Fruit fly (Drosophila melanogaster) whole organism, embryonic: Measurements from ENCODE around the gene LPCAT.
A peak's percentile ranks its signal among the peaks of the same experiment; 100 is the strongest.

Experiments used
- Blimp-1 ChIP-seq: fragments of 200-800 bp; sonication (Bioruptor generic); optimal IDR thresholded peaks from 3 replicates; lab custom pipeline; 2018; ENCODE audit warnings: missing biosample characterization, missing genetic modification characterization, mild to moderate bottlenecking, moderate library complexity, missing genetic modification reagents
- CG10147 ChIP-seq: fragments of 200-800 bp; sonication (Bioruptor generic); optimal IDR thresholded peaks from 2 replicates; lab custom pipeline; 2019; ENCODE audit warnings: missing biosample characterization, mild to moderate bottlenecking, missing genetic modification characterization, moderate library complexity
- CG11398 ChIP-seq: fragments of 200-800 bp; sonication (Bioruptor generic); optimal IDR thresholded peaks from 2 replicates; lab custom pipeline; 2016; ENCODE audit warnings: missing biosample characterization, missing genetic modification characterization
- CG11504 ChIP-seq: fragments of 200-800 bp; sonication (Bioruptor generic); optimal IDR thresholded peaks from 3 replicates; lab custom pipeline; 2019; ENCODE audit warnings: missing biosample characterization, mild to moderate bottlenecking, missing genetic modification characterization, moderate library complexity
- CG12391 ChIP-seq: fragments of 200-800 bp; sonication (Bioruptor generic); optimal IDR thresholded peaks from 3 replicates; lab custom pipeline; 2018; ENCODE audit warnings: missing biosample characterization, mild to moderate bottlenecking, missing genetic modification characterization, moderate library complexity
- CG14860 ChIP-seq: fragments of 200-800 bp; sonication (Bioruptor generic); IDR thresholded peaks from 3 replicates; pipeline ENCODE4 v1.3.6; 2022; ENCODE audit warnings: missing biosample characterization, missing genetic modification characterization; ENCODE audit not compliant: partially characterized antibody
- CG15269 ChIP-seq: fragments of 200-800 bp; sonication (Bioruptor generic); optimal IDR thresholded peaks from 2 replicates; lab custom pipeline; 2018; ENCODE audit warnings: missing biosample characterization, mild to moderate bottlenecking, missing genetic modification characterization, moderate library complexity
- CG1832 ChIP-seq: fragments of 200-800 bp; sonication (Bioruptor generic); optimal IDR thresholded peaks from 2 replicates; lab custom pipeline; 2017; ENCODE audit warnings: missing biosample characterization, mild to moderate bottlenecking, missing genetic modification characterization, inconsistent platforms
- CG2678 ChIP-seq: fragments of 200-800 bp; sonication (Bioruptor generic); optimal IDR thresholded peaks from 3 replicates; lab custom pipeline; 2019; ENCODE audit warnings: missing biosample characterization, mild to moderate bottlenecking, missing genetic modification characterization, moderate library complexity
- CG3065 ChIP-seq: fragments of 200-800 bp; sonication (Bioruptor generic); optimal IDR thresholded peaks from 2 replicates; lab custom pipeline; 2016; ENCODE audit warnings: missing biosample characterization, missing genetic modification characterization
- CG5953 ChIP-seq: fragments of 200-800 bp; sonication (Bioruptor generic); IDR thresholded peaks from 2 replicates; pipeline ENCODE4 v1.3.6; 2022; ENCODE audit warnings: missing biosample characterization, missing genetic modification characterization
- CG6254 ChIP-seq: fragments of 200-800 bp; sonication (Bioruptor generic); optimal IDR thresholded peaks from 3 replicates; lab custom pipeline; 2017; ENCODE audit warnings: mild to moderate bottlenecking, missing biosample characterization, missing genetic modification reagents, missing genetic modification characterization
- CG6272 ChIP-seq: fragments of 200-800 bp; sonication (Bioruptor generic); IDR thresholded peaks from 2 replicates; pipeline ENCODE4 v1.3.6; 2022; ENCODE audit warnings: missing biosample characterization, missing genetic modification characterization
- CG6813 ChIP-seq: fragments of 200-800 bp; sonication (Bioruptor generic); optimal IDR thresholded peaks from 2 replicates; lab custom pipeline; 2017; ENCODE audit warnings: missing biosample characterization, missing genetic modification characterization, mild to moderate bottlenecking, moderate library complexity, missing genetic modification reagents
- CG7556 ChIP-seq: fragments of 200-800 bp; sonication (Bioruptor generic); optimal IDR thresholded peaks from 2 replicates; lab custom pipeline; 2017; ENCODE audit warnings: missing biosample characterization, mild to moderate bottlenecking, missing genetic modification characterization
- CG7745 ChIP-seq: fragments of 200-800 bp; sonication (Bioruptor generic); optimal IDR thresholded peaks from 2 replicates; lab custom pipeline; 2018; ENCODE audit warnings: missing biosample characterization, mild to moderate bottlenecking, missing genetic modification characterization, moderate library complexity
- CG8478 ChIP-seq: fragments of >200 bp; optimal IDR thresholded peaks from 2 replicates; lab custom pipeline; 2018
- CG9215 ChIP-seq: fragments of 200-800 bp; sonication (Bioruptor generic); IDR thresholded peaks from 2 replicates; pipeline ENCODE4 v1.3.6; 2022; ENCODE audit warnings: missing biosample characterization, missing genetic modification characterization
- CTCF ChIP-seq: fragments of 200-800 bp; sonication (Bioruptor generic); optimal IDR thresholded peaks from 2 replicates; lab custom pipeline; 2017; ENCODE audit warnings: missing biosample characterization, mild to moderate bottlenecking, missing genetic modification characterization, moderate library complexity
- Dbx ChIP-seq: fragments of 200-800 bp; sonication (Bioruptor generic); IDR thresholded peaks from 3 replicates; pipeline ENCODE4 v1.3.6; 2022; ENCODE audit warnings: missing biosample characterization, missing genetic modification characterization
- Eip74EF ChIP-seq, 2 experiments: fragments of 200-800 bp in 1 of 2; fragments of >200 bp in 1 of 2; sonication (Bioruptor generic) in 1 of 2; optimal IDR thresholded peaks; 2 replicates each; lab custom pipeline; 2017 to 2019; ENCODE audit warnings: missing biosample characterization in 2 of 2, missing genetic modification characterization in 2 of 2, mild to moderate bottlenecking in 1 of 2, moderate library complexity in 1 of 2
- Fer1 ChIP-seq: fragments of 200-800 bp; sonication (Bioruptor generic); optimal IDR thresholded peaks from 2 replicates; lab custom pipeline; 2017; ENCODE audit warnings: missing biosample characterization, mild to moderate bottlenecking, missing genetic modification characterization
- GATAe ChIP-seq: fragments of 200-800 bp; sonication (Bioruptor generic); conservative IDR thresholded peaks from 2 replicates; pipeline ENCODE4 v1.3.6; 2022; ENCODE audit warnings: missing biosample characterization, missing genetic modification characterization
- H2.0 ChIP-seq: fragments of 200-800 bp; sonication (Bioruptor generic); IDR thresholded peaks from 2 replicates; pipeline ENCODE4 v1.3.6; 2022; ENCODE audit warnings: missing biosample characterization, missing genetic modification characterization
- HmgZ ChIP-seq: fragments of 200-800 bp; sonication (Bioruptor generic); optimal IDR thresholded peaks from 2 replicates; lab custom pipeline; 2018; ENCODE audit warnings: missing biosample characterization, mild to moderate bottlenecking, missing genetic modification characterization
- Hmr ChIP-seq: fragments of 200-800 bp; sonication (Bioruptor generic); optimal IDR thresholded peaks from 3 replicates; lab custom pipeline; 2017; ENCODE audit warnings: mild to moderate bottlenecking, missing biosample characterization, missing genetic modification reagents, missing genetic modification characterization
- Hr51 ChIP-seq, 2 experiments: fragments of 200-800 bp; sonication (Bioruptor generic); optimal IDR thresholded peaks; 2 replicates in 1 of 2; 3 replicates in 1 of 2; lab custom pipeline; 2016 to 2018; ENCODE audit warnings: missing biosample characterization in 2 of 2, missing genetic modification characterization in 2 of 2, mild to moderate bottlenecking in 1 of 2, moderate library complexity in 1 of 2
- MBD-R2 ChIP-seq: fragments of 200-800 bp; sonication (Bioruptor generic); IDR thresholded peaks from 2 replicates; pipeline ENCODE4 v1.3.6; 2022; ENCODE audit warnings: missing biosample characterization, missing genetic modification characterization
- Meics ChIP-seq: fragments of 200-800 bp; sonication (Bioruptor generic); optimal IDR thresholded peaks from 2 replicates; lab custom pipeline; 2017; ENCODE audit warnings: missing biosample characterization, mild to moderate bottlenecking, missing genetic modification characterization
- Nf-YB ChIP-seq: fragments of 200-800 bp; sonication (Bioruptor generic); optimal IDR thresholded peaks from 3 replicates; lab custom pipeline; 2019; ENCODE audit warnings: missing biosample characterization, mild to moderate bottlenecking, missing genetic modification characterization, moderate library complexity
- Nf-YC ChIP-seq: fragments of 200-800 bp; optimal IDR thresholded peaks from 3 replicates; lab custom pipeline; 2019; ENCODE audit warnings: missing biosample characterization, mild to moderate bottlenecking, missing genetic modification characterization, moderate library complexity
- Oli ChIP-seq: fragments of 200-800 bp; sonication (Bioruptor generic); optimal IDR thresholded peaks from 2 replicates; lab custom pipeline; 2018; ENCODE audit warnings: missing biosample characterization, mild to moderate bottlenecking, missing genetic modification characterization, moderate library complexity
- Sin3A ChIP-seq: fragments of >200 bp; optimal IDR thresholded peaks from 2 replicates; lab custom pipeline; 2018
- Sry-δ ChIP-seq: fragments of 200-800 bp; sonication (Bioruptor generic); optimal IDR thresholded peaks from 2 replicates; lab custom pipeline; 2016; ENCODE audit warnings: missing biosample characterization, missing genetic modification characterization
- Trl ChIP-seq, 3 experiments: fragments of >200 bp in 2 of 3; fragments of 200-800 bp in 1 of 3; sonication (Bioruptor generic) in 1 of 3; optimal IDR thresholded peaks; 2 replicates in 1 of 3; 3 replicates in 2 of 3; lab custom pipeline; 2016 to 2017; ENCODE audit warnings: missing biosample characterization in 1 of 3, missing genetic modification characterization in 1 of 3
- corto ChIP-seq: fragments of 200-800 bp; sonication (Bioruptor generic); optimal IDR thresholded peaks from 2 replicates; lab custom pipeline; 2016; ENCODE audit warnings: missing biosample characterization, mild to moderate bottlenecking, missing genetic modification characterization, moderate library complexity
- esg ChIP-seq: fragments of 200-800 bp; sonication (Bioruptor generic); conservative IDR thresholded peaks from 2 replicates; pipeline ENCODE4 v1.3.6; 2022; ENCODE audit warnings: missing biosample characterization, missing genetic modification characterization
- ewg ChIP-seq: fragments of 200-800 bp; sonication (Bioruptor generic); optimal IDR thresholded peaks from 3 replicates; lab custom pipeline; 2017; ENCODE audit warnings: mild to moderate bottlenecking, missing biosample characterization, missing genetic modification reagents, missing genetic modification characterization
- ham ChIP-seq: fragments of 200-800 bp; sonication (Bioruptor generic); IDR thresholded peaks from 2 replicates; pipeline ENCODE4 v1.3.6; 2022; ENCODE audit warnings: missing biosample characterization, missing genetic modification characterization
- jing ChIP-seq: fragments of 200-800 bp; sonication (Bioruptor generic); optimal IDR thresholded peaks from 2 replicates; lab custom pipeline; 2018; ENCODE audit warnings: missing biosample characterization, mild to moderate bottlenecking, missing genetic modification characterization
- nerfin-1 ChIP-seq: fragments of 200-800 bp; sonication (Bioruptor generic); optimal IDR thresholded peaks from 3 replicates; lab custom pipeline; 2019; ENCODE audit warnings: missing biosample characterization, mild to moderate bottlenecking, missing genetic modification characterization, moderate library complexity
- nmo ChIP-seq: fragments of 200-800 bp; sonication (Bioruptor generic); optimal IDR thresholded peaks from 2 replicates; lab custom pipeline; 2018; ENCODE audit warnings: missing biosample characterization, mild to moderate bottlenecking, missing genetic modification characterization, moderate library complexity
- nom ChIP-seq: fragments of 200-800 bp; sonication (Bioruptor generic); optimal IDR thresholded peaks from 2 replicates; lab custom pipeline; 2017; ENCODE audit warnings: missing biosample characterization, missing genetic modification characterization, mild to moderate bottlenecking, moderate library complexity, missing genetic modification reagents
- onecut ChIP-seq: fragments of 200-800 bp; sonication (Bioruptor generic); IDR thresholded peaks from 2 replicates; pipeline ENCODE4 v1.3.6; 2022; ENCODE audit warnings: missing biosample characterization, missing genetic modification characterization
- row ChIP-seq: fragments of 200-800 bp; sonication (Bioruptor generic); IDR thresholded peaks from 3 replicates; pipeline ENCODE4 v1.3.6; 2022; ENCODE audit warnings: missing biosample characterization, missing genetic modification characterization
- sens ChIP-seq: fragments of 200-800 bp; sonication (Bioruptor generic); peaks from one replicate; lab custom pipeline; 2016; ENCODE audit warnings: missing biosample characterization, missing genetic modification characterization
- tna ChIP-seq: fragments of 200-800 bp; sonication (Bioruptor generic); IDR thresholded peaks from 2 replicates; pipeline ENCODE4 v1.3.6; 2022; ENCODE audit warnings: missing biosample characterization, missing genetic modification characterization; ENCODE audit not compliant: partially characterized antibody
- vnd ChIP-seq: fragments of 200-800 bp; sonication (Bioruptor generic); IDR thresholded peaks from 3 replicates; pipeline ENCODE4 v1.3.6; 2022; ENCODE audit warnings: missing biosample characterization, missing genetic modification characterization; ENCODE audit not compliant: partially characterized antibody
- zen2 ChIP-seq: fragments of 200-800 bp; sonication (Bioruptor generic); IDR thresholded peaks from 3 replicates; pipeline ENCODE4 v1.3.6; 2022; ENCODE audit warnings: missing biosample characterization, missing genetic modification characterization; ENCODE audit not compliant: partially characterized antibody

The LPCAT gene

DNA sequence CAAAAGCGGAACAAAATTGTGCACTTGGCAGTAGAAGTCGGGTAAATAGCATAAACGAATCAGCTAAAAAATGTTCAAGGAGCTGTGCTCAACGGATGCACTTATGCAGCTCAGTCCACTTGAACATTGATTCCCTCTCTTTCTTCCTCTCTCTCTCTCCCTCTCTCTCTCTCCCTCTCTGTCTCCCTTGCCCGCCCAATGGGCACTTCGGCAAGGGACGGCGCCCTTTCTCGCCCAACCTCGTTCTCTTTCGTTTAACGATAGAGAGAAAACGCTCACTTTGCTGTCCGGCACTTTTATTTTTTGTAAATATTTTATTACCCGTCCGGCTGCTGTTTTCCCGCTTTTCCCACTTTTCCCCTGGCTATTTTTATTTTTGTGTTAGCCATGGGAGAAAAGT, 35.3 kb downstream of the LPCAT start (continued):
- no peak for TF ChIP-seq CG7745 (tag; lab: Kevin White, UChicago)
- 0 out of 3 replicates have a peak, but pooled peaks have one; percentile 1 for TF ChIP-seq row (GFP tag; lab: Robert Waterston, UW)
- TF ChIP-seq Dbx (GFP tag; lab: Robert Waterston, UW), result no peak
- no peak for TF ChIP-seq vnd (GFP tag; lab: Robert Waterston, UW)
- no peak for TF ChIP-seq CG6254 (GFP tag; lab: Kevin White, UChicago)
- TF ChIP-seq Nf-YC (tag; lab: Kevin White, UChicago), result peak; percentile 63
- TF ChIP-seq CG6272, result no peak
- no peak for TF ChIP-seq CG3065
- no peak for TF ChIP-seq CG9215
- no peak for TF ChIP-seq H2.0
- no peak for TF ChIP-seq CG5953 (GFP tag; lab: Robert Waterston, UW)
- no peak for TF ChIP-seq jing (GFP tag; lab: Kevin White, UChicago)
- TF ChIP-seq corto (GFP tag; lab: Kevin White, UChicago), result no peak
- TF ChIP-seq HmgZ (tag; lab: Kevin White, UChicago), result no peak
- TF ChIP-seq Trl (optimal IDR thresholded peaks at IDR 0.05; lab: Kevin White, UChicago), result peak in 1 of 2 experiments; percentile 8
- TF ChIP-seq Trl (GFP tag; optimal IDR thresholded peaks at IDR 0.05; lab: Kevin White, UChicago), result no peak
- TF ChIP-seq esg (GFP tag; lab: Robert Waterston, UW), result no peak
- TF ChIP-seq Fer1, result no peak
- no peak for TF ChIP-seq Blimp-1 (GFP tag; lab: Kevin White, UChicago)
- TF ChIP-seq tna, result no peak
- no peak for TF ChIP-seq Oli
- peak; percentile 69 for TF ChIP-seq Nf-YB (GFP tag; lab: Kevin White, UChicago)
- TF ChIP-seq CG1832, result peak; percentile 48

DNA sequence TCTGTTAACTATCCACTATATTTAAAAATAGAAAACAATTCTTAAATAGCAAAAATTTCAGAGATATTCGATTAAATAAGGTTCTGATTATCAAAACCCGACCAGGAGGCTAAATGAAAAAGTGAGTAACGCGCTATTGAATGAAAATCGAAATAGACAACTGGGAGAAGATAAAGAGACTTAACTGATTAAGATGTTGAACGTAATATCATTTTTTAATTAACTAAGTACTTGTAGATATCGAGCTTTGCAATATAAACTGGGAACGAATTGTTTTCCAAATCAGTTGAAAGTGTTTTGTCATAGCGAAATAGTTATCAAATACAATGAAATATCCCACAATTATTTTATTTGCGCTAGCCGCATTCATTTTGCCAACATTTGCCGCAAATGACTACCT, 46.3 kb downstream of the LPCAT start, which contains the start of gene CG34026:
Gene CG34026, plus strand, starts transcription at position 301 of the 400 bp plus-strand sequence.
- TF ChIP-seq CG14860 (GFP tag; lab: Robert Waterston, UW), result no peak
- TF ChIP-seq sens (GFP tag; lab: Kevin White, UChicago), result peak; percentile 37

DNA sequence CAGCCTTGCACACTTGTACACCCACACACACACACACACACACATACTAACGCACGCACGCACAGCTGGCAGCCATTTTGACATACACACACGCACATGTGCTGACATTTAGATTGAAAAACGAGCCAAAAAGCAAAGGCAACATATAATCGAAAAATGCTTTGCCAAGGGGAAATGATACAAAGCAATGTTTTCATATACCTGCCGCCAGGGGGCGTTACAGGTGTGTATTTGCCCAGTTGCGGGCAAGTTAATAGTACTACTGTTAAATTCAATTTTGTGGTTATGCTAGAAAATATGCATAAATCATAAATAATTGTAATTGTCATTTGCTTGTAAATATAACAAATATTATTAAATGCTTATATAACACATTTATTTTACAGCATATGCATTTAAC, 47.3 kb downstream of the LPCAT start:
- TF ChIP-seq CG12391 (tag; lab: Kevin White, UChicago) (peak; percentile 2), onecut (GFP tag; lab: Robert Waterston, UW) (no peak), Eip74EF (GFP tag; optimal IDR thresholded peaks at IDR 0.05; lab: Kevin White, UChicago) (peak in 1 of 2 experiments; percentile 5), nmo (GFP tag; lab: Kevin White, UChicago) (peak; percentile 11), Sin3A (lab: Kevin White, UChicago) (no peak), zen2 (GFP tag; lab: Robert Waterston, UW) (no peak), CG11504 (tag; lab: Kevin White, UChicago) (peak; percentile 38), ewg (GFP tag; lab: Kevin White, UChicago) (no peak), Sry-δ (GFP tag; lab: Kevin White, UChicago) (no peak), CG2678 (tag; lab: Kevin White, UChicago) (peak; percentile 52), nerfin-1 (tag; lab: Kevin White, UChicago) (no peak), CG8478 (lab: Kevin White, UChicago) (no peak), CTCF (GFP tag; lab: Kevin White, UChicago) (peak; percentile 74), Hr51 (GFP tag; optimal IDR thresholded peaks at IDR 0.05; lab: Kevin White, UChicago) (peak in 1 of 2 experiments; percentile 30), ham (GFP tag; lab: Robert Waterston, UW) (no peak), GATAe (GFP tag; lab: Robert Waterston, UW) (no peak), CG10147 (GFP tag; lab: Kevin White, UChicago) (peak; percentile 5), CG7556 (peak; percentile 38), CG15269 (tag; lab: Kevin White, UChicago) (peak; percentile 8), MBD-R2 (GFP tag; lab: Robert Waterston, UW) (no peak), nom (no peak), CG6813 (GFP tag; lab: Kevin White, UChicago) (no peak), Hmr (GFP tag; lab: Kevin White, UChicago) (peak; percentile 47), Meics (GFP tag; lab: Kevin White, UChicago) (peak; percentile 29), CG11398 (no peak)
